Worm (Caenorhabditis elegans): Measurements from ENCODE around the gene F36F12.1.

DNA sequence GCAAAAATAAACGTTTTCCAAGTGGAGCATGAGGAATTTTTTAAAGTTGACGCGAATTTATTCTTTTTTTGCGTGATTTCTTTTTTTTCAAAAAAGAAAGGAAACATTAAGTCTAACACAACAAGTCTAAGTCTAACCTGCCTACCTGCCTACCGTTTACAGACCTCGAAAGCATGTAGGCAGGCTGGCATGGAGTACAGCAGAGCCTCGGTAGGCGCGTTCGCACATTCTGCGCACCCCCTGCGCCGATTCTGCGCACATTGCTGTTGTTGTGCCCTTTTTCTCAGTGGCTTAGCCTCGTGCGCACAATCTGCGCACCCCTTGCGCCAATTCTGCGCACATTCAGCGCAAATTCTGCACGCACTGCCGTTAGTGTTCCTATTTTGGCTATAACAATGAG is 19.1 kb downstream of the F36F12.1 start:
- no peak for TF ChIP-seq ceh-27 (GFP tag; optimal IDR thresholded peaks at IDR 0.05)
- TF ChIP-seq F39B2.1 (GFP tag; IDR thresholded peaks at IDR 0.05): no peak
- no peak for TF ChIP-seq snpc-4 (GFP tag; optimal IDR thresholded peaks at IDR 0.05)
- TF ChIP-seq snpc-4 (tag; optimal IDR thresholded peaks at IDR 0.05): no peak
- TF ChIP-seq die-1 (tag; optimal IDR thresholded peaks at IDR 0.05): no peak
